Fruit fly (Drosophila melanogaster): ENCODE data around the gene CG3568.

CG3568 gene

DNA sequence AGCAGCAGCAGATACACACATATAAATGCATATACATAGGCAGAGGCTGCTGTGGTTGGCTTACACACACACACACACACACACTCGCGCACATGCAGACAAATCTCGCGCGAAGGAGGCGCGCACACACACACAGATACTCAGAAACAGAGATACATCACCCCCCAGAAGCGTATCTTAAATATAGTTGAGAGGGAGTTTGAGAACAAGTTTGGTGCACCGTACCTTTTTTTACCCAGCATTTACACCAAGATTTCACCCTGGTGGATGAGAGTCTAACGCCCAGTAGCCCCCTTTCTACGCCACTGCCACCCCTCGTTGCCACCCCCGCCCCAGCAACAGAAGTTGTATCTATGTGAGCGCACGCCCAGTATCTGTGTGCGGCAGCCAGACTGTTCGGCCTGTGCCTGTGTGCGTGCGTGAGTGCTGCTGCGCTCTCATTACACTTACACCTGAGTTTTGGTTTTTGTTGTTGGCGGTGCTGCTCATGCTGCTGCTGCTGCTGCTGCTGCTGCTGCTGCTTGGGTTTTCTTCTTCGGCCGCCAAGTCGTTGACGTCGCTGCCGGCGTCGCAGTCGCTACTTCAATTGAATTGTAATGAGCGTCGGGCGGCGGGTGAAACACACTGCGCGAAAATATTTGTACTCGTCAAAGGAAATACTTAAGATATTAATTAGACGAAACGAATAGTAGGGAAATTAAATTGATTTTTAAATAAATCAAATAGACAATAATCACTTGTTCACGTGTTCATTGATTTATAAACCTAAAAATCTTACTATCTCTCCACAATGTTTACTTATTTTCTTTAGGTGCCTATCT lies 47.7 kb downstream of the CG3568 start (continued):
- TF ChIP-seq lilli (GFP tag; optimal IDR thresholded peaks at IDR 0.05) (peak; percentile 56), lab (GFP tag; optimal IDR thresholded peaks at IDR 0.05) (peak; percentile 88), CG12659 (GFP tag; optimal IDR thresholded peaks at IDR 0.05) (peak; percentile 77), aop (GFP tag; IDR thresholded peaks at IDR 0.05) (peak; percentile 81), CG4854 (GFP tag; optimal IDR thresholded peaks at IDR 0.05) (no peak), mld (GFP tag; IDR thresholded peaks at IDR 0.05; ENCODE audit: partially characterized antibody) (no peak), Ets65A (GFP tag) (peak; percentile 29), jumu (GFP tag; optimal IDR thresholded peaks at IDR 0.05) (peak; percentile 67), CG13624 (GFP tag; optimal IDR thresholded peaks at IDR 0.05) (no peak), NK7.1 (GFP tag; optimal IDR thresholded peaks at IDR 0.05) (no peak), CG8478 (optimal IDR thresholded peaks at IDR 0.05) (peak; percentile 67), wdn (GFP tag; IDR thresholded peaks at IDR 0.05) (peak; percentile 81), NfI (GFP tag; optimal IDR thresholded peaks at IDR 0.05) (peak; percentile 77), ara (GFP tag; IDR thresholded peaks at IDR 0.05) (peak; percentile 95), unpg (GFP tag; optimal IDR thresholded peaks at IDR 0.05) (peak; percentile 84), Optix (GFP tag; IDR thresholded peaks at IDR 0.05) (peak; percentile 95), org-1 (GFP tag; optimal IDR thresholded peaks at IDR 0.05) (peak; percentile 89), run (tag; optimal IDR thresholded peaks at IDR 0.05) (no peak), chm (GFP tag; IDR thresholded peaks at IDR 0.05) (peak; percentile 95), PHDP (tag; optimal IDR thresholded peaks at IDR 0.05) (peak; percentile 70), CG1602 (GFP tag; optimal IDR thresholded peaks at IDR 0.05) (peak; percentile 87), lmd (GFP tag; IDR thresholded peaks at IDR 0.05) (peak; percentile 92), Dek (tag; optimal IDR thresholded peaks at IDR 0.05) (peak; percentile 64), CG8765 (GFP tag; IDR thresholded peaks at IDR 0.05) (peak; percentile 91), CG12236 (GFP tag; optimal IDR thresholded peaks at IDR 0.05) (no peak), Hmx (GFP tag; optimal IDR thresholded peaks at IDR 0.05) (no peak), ab (GFP tag; optimal IDR thresholded peaks at IDR 0.05) (peak; percentile 29), dati (GFP tag; IDR thresholded peaks at IDR 0.05) (peak; percentile 82), CG30020 (tag; optimal IDR thresholded peaks at IDR 0.05) (no peak), CG4707 (GFP tag; optimal IDR thresholded peaks at IDR 0.05) (peak; percentile 49), CG6791 (GFP tag; IDR thresholded peaks at IDR 0.05; ENCODE audit: partially characterized antibody) (no peak), CG6175 (GFP tag; IDR thresholded peaks at IDR 0.05) (peak; percentile 82), CG10979 (tag; optimal IDR thresholded peaks at IDR 0.05) (peak; percentile 79), CG11398 (GFP tag; optimal IDR thresholded peaks at IDR 0.05) (no peak), bbx (GFP tag; IDR thresholded peaks at IDR 0.05; ENCODE audit: partially characterized antibody) (no peak), CG3726 (GFP tag; IDR thresholded peaks at IDR 0.05) (peak; percentile 93), CG11093 (GFP tag; IDR thresholded peaks at IDR 0.05) (peak; percentile 84), ash1 (GFP tag; optimal IDR thresholded peaks at IDR 0.05) (peak; percentile 6), CG12071 (GFP tag; optimal IDR thresholded peaks at IDR 0.05) (peak; percentile 69), Elba2 (GFP tag; optimal IDR thresholded peaks at IDR 0.05) (peak; percentile 25), bsh (GFP tag; optimal IDR thresholded peaks at IDR 0.05) (peak; percentile 77 to 88), CG12744 (GFP tag; optimal IDR thresholded peaks at IDR 0.05) (no peak), pnt (GFP tag; optimal IDR thresholded peaks at IDR 0.05) (peak; percentile 75), psq (GFP tag; optimal IDR thresholded peaks at IDR 0.05) (no peak), ems (GFP tag; optimal IDR thresholded peaks at IDR 0.05) (peak; percentile 8), da (GFP tag; optimal IDR thresholded peaks at IDR 0.05) (no peak), sc (optimal IDR thresholded peaks at IDR 0.05) (no peak), sc (GFP tag; optimal IDR thresholded peaks at IDR 0.05) (peak; percentile 76), CG11085 (GFP tag; IDR thresholded peaks at IDR 0.05) (peak; percentile 78), Tbp (GFP tag; optimal IDR thresholded peaks at IDR 0.05) (no peak), ttk (GFP tag; IDR thresholded peaks at IDR 0.05) (peak; percentile 94)
